Fruit fly (Drosophila melanogaster) whole organism, prepupa: ENCODE measurements around the gene CG6770.

Experiments
- Blimp-1 ChIP-seq: fragments of 200-800 bp; sonication (Bioruptor generic); optimal IDR thresholded peaks from 3 replicates; lab custom pipeline; 2017; ENCODE audit warnings: missing biosample characterization, missing genetic modification characterization, mild to moderate bottlenecking, moderate library complexity, missing genetic modification reagents
- CG10631 ChIP-seq: fragments of 200-800 bp; sonication (Bioruptor generic); optimal IDR thresholded peaks from 2 replicates; lab custom pipeline; 2016; ENCODE audit warnings: missing biosample characterization, missing genetic modification characterization
- CG10669 ChIP-seq: fragments of 200-800 bp; sonication (Bioruptor generic); optimal IDR thresholded peaks from 3 replicates; lab custom pipeline; 2018; ENCODE audit warnings: missing biosample characterization, mild to moderate bottlenecking, missing genetic modification characterization, moderate library complexity
- CG11902 ChIP-seq: fragments of 200-800 bp; sonication (Bioruptor generic); optimal IDR thresholded peaks from 3 replicates; lab custom pipeline; 2016; ENCODE audit warnings: missing biosample characterization, missing genetic modification characterization
- CG1621 ChIP-seq: fragments of 200-800 bp; sonication (Bioruptor generic); optimal IDR thresholded peaks from 3 replicates; lab custom pipeline; 2018; ENCODE audit warnings: missing biosample characterization, mild to moderate bottlenecking, missing genetic modification characterization
- CG3032 ChIP-seq: fragments of 200-800 bp; optimal IDR thresholded peaks from 2 replicates; lab custom pipeline; 2019; ENCODE audit warnings: missing biosample characterization, mild to moderate bottlenecking, missing genetic modification characterization, moderate library complexity
- CG31627 ChIP-seq: fragments of 200-800 bp; sonication (Bioruptor generic); optimal IDR thresholded peaks from 3 replicates; lab custom pipeline; 2016; ENCODE audit warnings: missing biosample characterization, missing genetic modification characterization
- CG34406 ChIP-seq: fragments of 200-800 bp; sonication (Bioruptor generic); optimal IDR thresholded peaks from 3 replicates; lab custom pipeline; 2016; ENCODE audit warnings: missing biosample characterization, missing genetic modification characterization
- CG3919 ChIP-seq: fragments of 200-800 bp; sonication (Bioruptor generic); optimal IDR thresholded peaks from 3 replicates; lab custom pipeline; 2016; ENCODE audit warnings: missing biosample characterization, missing genetic modification characterization
- CG4318 ChIP-seq: fragments of 200-800 bp; sonication (Bioruptor generic); optimal IDR thresholded peaks from 3 replicates; lab custom pipeline; 2017; ENCODE audit warnings: missing biosample characterization, mild to moderate bottlenecking, missing genetic modification characterization
- CG6163 ChIP-seq: fragments of 200-800 bp; sonication (Bioruptor generic); IDR thresholded peaks from 3 replicates; pipeline ENCODE4 v1.3.6; 2022; ENCODE audit warnings: missing biosample characterization, missing genetic modification characterization
- CG6276 ChIP-seq: fragments of 200-800 bp; sonication (Bioruptor generic); optimal IDR thresholded peaks from 2 replicates; lab custom pipeline; 2017; ENCODE audit warnings: missing biosample characterization, mild to moderate bottlenecking, missing genetic modification characterization
- CG6792 ChIP-seq: fragments of 200-800 bp; sonication (Bioruptor generic); optimal IDR thresholded peaks from 3 replicates; lab custom pipeline; 2016; ENCODE audit warnings: missing biosample characterization, missing genetic modification characterization
- CG6808 ChIP-seq: fragments of 200-800 bp; sonication (Bioruptor generic); optimal IDR thresholded peaks from 3 replicates; lab custom pipeline; 2017; ENCODE audit warnings: missing biosample characterization, missing genetic modification characterization, mild to moderate bottlenecking, moderate library complexity, missing genetic modification reagents
- CG6854 ChIP-seq: fragments of 200-800 bp; sonication (Bioruptor generic); optimal IDR thresholded peaks from 2 replicates; lab custom pipeline; 2017; ENCODE audit warnings: missing biosample characterization, mild to moderate bottlenecking, missing genetic modification characterization
- CG8119 ChIP-seq: fragments of 200-800 bp; sonication (Bioruptor generic); IDR thresholded peaks from 3 replicates; pipeline ENCODE4 v1.3.6; 2022; ENCODE audit warnings: missing biosample characterization, missing genetic modification characterization
- CG8319 ChIP-seq: fragments of 200-800 bp; sonication (Bioruptor generic); optimal IDR thresholded peaks from 3 replicates; lab custom pipeline; 2016; ENCODE audit warnings: missing biosample characterization, missing genetic modification characterization
- Eip75B ChIP-seq: fragments of 200-800 bp; sonication (Bioruptor generic); optimal IDR thresholded peaks from 3 replicates; lab custom pipeline; 2016; ENCODE audit warnings: missing biosample characterization, missing genetic modification characterization
- Eip78C ChIP-seq: fragments of 200-800 bp; sonication (Bioruptor generic); peaks from one replicate; lab custom pipeline; 2016; ENCODE audit warnings: missing biosample characterization, missing genetic modification characterization
- Ets21C ChIP-seq: fragments of 200-800 bp; sonication (Bioruptor generic); optimal IDR thresholded peaks from 3 replicates; lab custom pipeline; 2016; ENCODE audit warnings: missing biosample characterization, missing genetic modification characterization
- Ets96B ChIP-seq: fragments of 200-800 bp; optimal IDR thresholded peaks from 2 replicates; lab custom pipeline; 2019; ENCODE audit warnings: missing biosample characterization, mild to moderate bottlenecking, missing genetic modification characterization, moderate library complexity
- Gug ChIP-seq: fragments of 200-800 bp; sonication (Bioruptor generic); IDR thresholded peaks from 2 replicates; pipeline ENCODE4 v1.3.6; 2022; ENCODE audit warnings: missing biosample characterization, missing genetic modification characterization
- Hr38 ChIP-seq: sonication (Bioruptor generic); optimal IDR thresholded peaks from 2 replicates; lab custom pipeline; 2016; ENCODE audit warnings: missing biosample characterization, missing genetic modification characterization
- Hr39 ChIP-seq: fragments of 200-800 bp; sonication (Bioruptor generic); optimal IDR thresholded peaks from 2 replicates; lab custom pipeline; 2016; ENCODE audit warnings: missing biosample characterization, missing genetic modification characterization
- Hr4 ChIP-seq: fragments of 200-800 bp; sonication (Bioruptor generic); optimal IDR thresholded peaks from 3 replicates; lab custom pipeline; 2016; ENCODE audit warnings: missing biosample characterization, missing genetic modification characterization
- Met ChIP-seq: fragments of 200-800 bp; sonication (Bioruptor generic); optimal IDR thresholded peaks from 3 replicates; lab custom pipeline; 2016; ENCODE audit warnings: missing biosample characterization, missing genetic modification characterization
- Smox ChIP-seq: fragments of 200-800 bp; sonication (Bioruptor generic); optimal IDR thresholded peaks from 3 replicates; lab custom pipeline; 2016; ENCODE audit warnings: missing biosample characterization, missing genetic modification characterization
- Sox102F ChIP-seq: fragments of 200-800 bp; sonication (Bioruptor generic); optimal IDR thresholded peaks from 2 replicates; lab custom pipeline; 2016; ENCODE audit warnings: missing biosample characterization, mild to moderate bottlenecking, missing genetic modification characterization
- Sox14 ChIP-seq: fragments of 200-800 bp; sonication (Bioruptor generic); optimal IDR thresholded peaks from 3 replicates; lab custom pipeline; 2016; ENCODE audit warnings: missing biosample characterization, missing genetic modification characterization
- Sox15 ChIP-seq: fragments of 200-800 bp; sonication (Bioruptor generic); optimal IDR thresholded peaks from 3 replicates; lab custom pipeline; 2016; ENCODE audit warnings: missing biosample characterization, missing genetic modification characterization
- achi ChIP-seq: fragments of 200-800 bp; sonication (Bioruptor generic); optimal IDR thresholded peaks from 3 replicates; lab custom pipeline; 2016; ENCODE audit warnings: missing biosample characterization, missing genetic modification characterization
- acj6 ChIP-seq: fragments of 200-800 bp; sonication (Bioruptor generic); optimal IDR thresholded peaks from 3 replicates; lab custom pipeline; 2016; ENCODE audit warnings: missing biosample characterization, missing genetic modification characterization
- cyc ChIP-seq: fragments of 200-800 bp; sonication (Bioruptor generic); optimal IDR thresholded peaks from 3 replicates; lab custom pipeline; 2016; ENCODE audit warnings: missing biosample characterization, missing genetic modification characterization
- dac ChIP-seq: fragments of 200-800 bp; sonication (Bioruptor generic); optimal IDR thresholded peaks from 2 replicates; lab custom pipeline; 2017; ENCODE audit warnings: missing biosample characterization, mild to moderate bottlenecking, missing genetic modification characterization
- dsx ChIP-seq: fragments of 200-800 bp; optimal IDR thresholded peaks from 3 replicates; lab custom pipeline; 2019; ENCODE audit warnings: missing biosample characterization, mild to moderate bottlenecking, missing genetic modification characterization, moderate library complexity; ENCODE audit not compliant: poor library complexity, severe bottlenecking
- esn ChIP-seq: fragments of 200-800 bp; sonication (Bioruptor generic); optimal IDR thresholded peaks from 2 replicates; lab custom pipeline; 2016; ENCODE audit warnings: missing biosample characterization, mild to moderate bottlenecking, missing genetic modification characterization, moderate library complexity
- fd59A ChIP-seq: fragments of 200-800 bp; sonication (Bioruptor generic); optimal IDR thresholded peaks from 2 replicates; lab custom pipeline; 2017; ENCODE audit warnings: missing biosample characterization, mild to moderate bottlenecking, missing genetic modification characterization, missing genetic modification reagents
- fd85E ChIP-seq: fragments of 200-800 bp; sonication (Bioruptor generic); optimal IDR thresholded peaks from 3 replicates; lab custom pipeline; 2016; ENCODE audit warnings: missing biosample characterization, missing genetic modification characterization
- fkh ChIP-seq: fragments of 200-800 bp; sonication (Bioruptor generic); optimal IDR thresholded peaks from 3 replicates; lab custom pipeline; 2017; ENCODE audit warnings: missing biosample characterization, mild to moderate bottlenecking, missing genetic modification characterization, moderate library complexity
- lz ChIP-seq: fragments of 200-800 bp; sonication (Bioruptor generic); optimal IDR thresholded peaks from 3 replicates; lab custom pipeline; 2016; ENCODE audit warnings: missing biosample characterization, missing genetic modification characterization
- net ChIP-seq: fragments of 200-800 bp; sonication (Bioruptor generic); optimal IDR thresholded peaks from 3 replicates; lab custom pipeline; 2016; ENCODE audit warnings: missing biosample characterization, missing genetic modification characterization
- pdm3 ChIP-seq: fragments of 200-800 bp; sonication (Bioruptor generic); optimal IDR thresholded peaks from 3 replicates; lab custom pipeline; 2016; ENCODE audit warnings: missing biosample characterization, missing genetic modification characterization
- salr ChIP-seq, 2 experiments: fragments of 200-800 bp; sonication (Bioruptor generic); optimal IDR thresholded peaks; 3 replicates each; lab custom pipeline; 2016 to 2018; ENCODE audit warnings: missing biosample characterization in 2 of 2, missing genetic modification characterization in 2 of 2, mild to moderate bottlenecking in 1 of 2
- spab ChIP-seq: fragments of 200-800 bp; sonication (Bioruptor generic); optimal IDR thresholded peaks from 2 replicates; lab custom pipeline; 2017; ENCODE audit warnings: missing biosample characterization, mild to moderate bottlenecking, missing genetic modification characterization, missing genetic modification reagents
- svp ChIP-seq: fragments of 200-800 bp; sonication (Bioruptor generic); peaks from one replicate; lab custom pipeline; 2016; ENCODE audit warnings: missing biosample characterization, missing genetic modification characterization
- topi ChIP-seq: fragments of 200-800 bp; sonication (Bioruptor generic); optimal IDR thresholded peaks from 3 replicates; lab custom pipeline; 2016; ENCODE audit warnings: missing biosample characterization, missing genetic modification characterization
- vri ChIP-seq: fragments of 200-800 bp; sonication (Bioruptor generic); optimal IDR thresholded peaks from 3 replicates; lab custom pipeline; 2016; ENCODE audit warnings: missing biosample characterization, mild to moderate bottlenecking, missing genetic modification characterization

Gene CG6770

dm6 chr2L:12020735-12021134, 25.2 kb downstream of the CG6770 start, which contains the start of gene Wdr81:
Gene Wdr81 (minus strand): TSS chr2L:12020960.
- no peak for TF ChIP-seq lz (GFP tag; lab: Kevin White, UChicago)
- no peak for TF ChIP-seq Eip78C (GFP tag; lab: Kevin White, UChicago)
- no peak for TF ChIP-seq net (GFP tag; lab: Kevin White, UChicago)
- no peak for TF ChIP-seq fd59A (GFP tag; lab: Kevin White, UChicago)
- no peak for TF ChIP-seq CG3919 (GFP tag; lab: Kevin White, UChicago)
- no peak for TF ChIP-seq dac (GFP tag; lab: Kevin White, UChicago)
- no peak for TF ChIP-seq Sox15 (GFP tag; lab: Kevin White, UChicago)
- no peak for TF ChIP-seq Sox102F (GFP tag; lab: Kevin White, UChicago)
- no peak for TF ChIP-seq Smox (GFP tag; lab: Kevin White, UChicago)
- TF ChIP-seq Gug (GFP tag; lab: Robert Waterston, UW): no peak
- no peak for TF ChIP-seq Hr39
- no peak for TF ChIP-seq CG31627 (GFP tag; lab: Kevin White, UChicago)
- no peak for TF ChIP-seq Sox14
- no peak for TF ChIP-seq Ets21C
- TF ChIP-seq Hr38 (GFP tag; lab: Kevin White, UChicago): no peak
- TF ChIP-seq cyc (GFP tag; lab: Kevin White, UChicago): no peak
- no peak for TF ChIP-seq CG6808 (GFP tag; lab: Kevin White, UChicago)

- TF ChIP-seq fkh (GFP tag; lab: Kevin White, UChicago): no peak
- TF ChIP-seq Met: peak; percentile 69
- no peak for TF ChIP-seq lz (GFP tag; lab: Kevin White, UChicago)
- no peak for TF ChIP-seq Sox15 (GFP tag; lab: Kevin White, UChicago)
- peak; percentile 67 for TF ChIP-seq Eip75B (GFP tag; lab: Kevin White, UChicago)
- TF ChIP-seq fd59A (GFP tag; lab: Kevin White, UChicago): no peak
- peak; percentile 18 for TF ChIP-seq CG3032
- TF ChIP-seq Eip78C (GFP tag; lab: Kevin White, UChicago): peak; percentile 21
- TF ChIP-seq CG34406: no peak
- TF ChIP-seq achi: no peak
- no peak for TF ChIP-seq CG4318 (GFP tag; lab: Kevin White, UChicago)
- no peak for TF ChIP-seq Hr4 (GFP tag; lab: Kevin White, UChicago)
- peak in 1 of 2 experiments; percentile 17 for TF ChIP-seq salr (GFP tag; optimal IDR thresholded peaks at IDR 0.05; lab: Kevin White, UChicago)
- peak; percentile 98 for TF ChIP-seq svp (GFP tag; lab: Kevin White, UChicago)
- no peak for TF ChIP-seq CG8319 (GFP tag; lab: Kevin White, UChicago)
- TF ChIP-seq spab (GFP tag; lab: Kevin White, UChicago): peak; percentile 62
- TF ChIP-seq acj6 (GFP tag; lab: Kevin White, UChicago): no peak
- no peak for TF ChIP-seq net (GFP tag; lab: Kevin White, UChicago)
- TF ChIP-seq pdm3 (GFP tag; lab: Kevin White, UChicago): no peak
- peak; percentile 81 for TF ChIP-seq CG6854 (GFP tag; lab: Kevin White, UChicago)
- TF ChIP-seq esn (GFP tag; lab: Kevin White, UChicago): no peak
- TF ChIP-seq CG6808 (GFP tag; lab: Kevin White, UChicago): peak; percentile 81
- TF ChIP-seq Gug (GFP tag; lab: Robert Waterston, UW): no peak
- TF ChIP-seq CG8119 (GFP tag; lab: Robert Waterston, UW): peak; percentile 30; the same call in 1 of the 3 replicates
- peak; percentile 25 for TF ChIP-seq CG6792 (GFP tag; lab: Kevin White, UChicago)
- TF ChIP-seq vri (GFP tag; lab: Kevin White, UChicago): peak; percentile 95
- peak; percentile 37 for TF ChIP-seq Ets96B (tag; lab: Kevin White, UChicago)
- TF ChIP-seq Smox (GFP tag; lab: Kevin White, UChicago): no peak
- peak; percentile 65; the same call in 2 of the 3 replicates for TF ChIP-seq CG6163 (GFP tag; lab: Robert Waterston, UW)
- TF ChIP-seq CG11902: no peak
- TF ChIP-seq cyc (GFP tag; lab: Kevin White, UChicago): no peak
- peak; percentile 71 for TF ChIP-seq CG3919 (GFP tag; lab: Kevin White, UChicago)
- no peak for TF ChIP-seq topi (GFP tag; lab: Kevin White, UChicago)
- peak; percentile 46 for TF ChIP-seq CG10669 (GFP tag; lab: Kevin White, UChicago)
- peak; percentile 59 for TF ChIP-seq Blimp-1 (GFP tag; lab: Kevin White, UChicago)
- TF ChIP-seq CG1621 (tag; lab: Kevin White, UChicago): peak; percentile 72
- no peak for TF ChIP-seq Hr39
- peak; percentile 41 for TF ChIP-seq CG10631 (GFP tag; lab: Kevin White, UChicago)
- TF ChIP-seq fd85E (GFP tag; lab: Kevin White, UChicago): no peak
- peak; percentile 98 for TF ChIP-seq dsx (GFP tag; lab: Kevin White, UChicago)
- peak; percentile 45 for TF ChIP-seq Sox14
- peak; percentile 39 for TF ChIP-seq CG6276 (GFP tag; lab: Kevin White, UChicago)
Measured at dm6 chr2L:12013741-12014393, 32.1 kb downstream of the CG6770 start.
